Fruit fly (Drosophila melanogaster): ENCODE measurements around the gene CG10979.

CG10979 gene

dm6 chr3R:5833948-5834504 lies 39.5 kb downstream of the CG10979 start:
- TF ChIP-seq fkh (GFP tag; optimal IDR thresholded peaks at IDR 0.05) (no peak), dsx (GFP tag; optimal IDR thresholded peaks at IDR 0.05; ENCODE audit: poor library complexity, severe bottlenecking) (peak; percentile 67), Ets96B (tag; optimal IDR thresholded peaks at IDR 0.05) (peak; percentile 83), CG11902 (GFP tag; optimal IDR thresholded peaks at IDR 0.05) (peak; percentile 91), CG10631 (GFP tag; optimal IDR thresholded peaks at IDR 0.05) (peak; percentile 92), CG1621 (tag; optimal IDR thresholded peaks at IDR 0.05) (peak; percentile 81), CG9139 (GFP tag; optimal IDR thresholded peaks at IDR 0.05) (peak; percentile 41), CG8632 (GFP tag; optimal IDR thresholded peaks at IDR 0.05) (peak; percentile 87), vri (GFP tag; optimal IDR thresholded peaks at IDR 0.05) (peak; percentile 47), esn (GFP tag; optimal IDR thresholded peaks at IDR 0.05) (peak; percentile 93), topi (GFP tag; optimal IDR thresholded peaks at IDR 0.05) (peak; percentile 95), CG4318 (GFP tag; optimal IDR thresholded peaks at IDR 0.05) (peak; percentile 90), CG6163 (GFP tag; IDR thresholded peaks at IDR 0.05) (peak; percentile 97), Sox15 (GFP tag; optimal IDR thresholded peaks at IDR 0.05) (peak; percentile 85), Lpt (GFP tag; optimal IDR thresholded peaks at IDR 0.05) (peak; percentile 91), acj6 (GFP tag; optimal IDR thresholded peaks at IDR 0.05) (peak; percentile 93), CG11294 (GFP tag; IDR thresholded peaks at IDR 0.05) (peak; percentile 89), Eip78C (GFP tag) (peak; percentile 98), CG8319 (GFP tag; optimal IDR thresholded peaks at IDR 0.05) (peak; percentile 90), CG3919 (GFP tag; optimal IDR thresholded peaks at IDR 0.05) (peak; percentile 94), Hr39 (GFP tag; optimal IDR thresholded peaks at IDR 0.05) (peak; percentile 97), Smox (GFP tag; optimal IDR thresholded peaks at IDR 0.05) (peak; percentile 91), svp (GFP tag) (peak; percentile 97), Hr4 (GFP tag; optimal IDR thresholded peaks at IDR 0.05) (peak; percentile 93), OdsH (GFP tag; optimal IDR thresholded peaks at IDR 0.05) (peak; percentile 95), CG31627 (GFP tag; optimal IDR thresholded peaks at IDR 0.05) (peak; percentile 96), Ets21C (GFP tag; optimal IDR thresholded peaks at IDR 0.05) (peak; percentile 92), dac (GFP tag; optimal IDR thresholded peaks at IDR 0.05) (peak; percentile 86), Eip93F (GFP tag; optimal IDR thresholded peaks at IDR 0.05) (peak; percentile 34), Eip75B (GFP tag; optimal IDR thresholded peaks at IDR 0.05) (peak; percentile 92), Hr38 (GFP tag; optimal IDR thresholded peaks at IDR 0.05) (peak; percentile 45), CG3032 (tag; optimal IDR thresholded peaks at IDR 0.05) (peak; percentile 74), salr (GFP tag; optimal IDR thresholded peaks at IDR 0.05) (peak; percentile 69 to 85), cyc (GFP tag; optimal IDR thresholded peaks at IDR 0.05) (peak; percentile 97), lz (GFP tag; optimal IDR thresholded peaks at IDR 0.05) (peak; percentile 94), CG15336 (GFP tag; IDR thresholded peaks at IDR 0.05) (peak; percentile 96), Blimp-1 (GFP tag; optimal IDR thresholded peaks at IDR 0.05) (peak; percentile 69), eg (GFP tag; IDR thresholded peaks at IDR 0.05) (peak; percentile 94), fd59A (GFP tag; optimal IDR thresholded peaks at IDR 0.05) (peak; percentile 84), CG6792 (GFP tag; optimal IDR thresholded peaks at IDR 0.05) (peak; percentile 92), CG16779 (tag; optimal IDR thresholded peaks at IDR 0.05) (peak; percentile 78), CG34406 (GFP tag; optimal IDR thresholded peaks at IDR 0.05) (peak; percentile 91), pdm3 (GFP tag; optimal IDR thresholded peaks at IDR 0.05) (peak; percentile 92), CG7368 (GFP tag; optimal IDR thresholded peaks at IDR 0.05) (peak; percentile 84), Sox14 (GFP tag; optimal IDR thresholded peaks at IDR 0.05) (peak; percentile 93), CG10669 (GFP tag; optimal IDR thresholded peaks at IDR 0.05) (peak; percentile 79), fd85E (GFP tag; optimal IDR thresholded peaks at IDR 0.05) (peak; percentile 76), CG11762 (GFP tag; optimal IDR thresholded peaks at IDR 0.05; ENCODE audit: insufficient read depth) (peak; percentile 84), achi (GFP tag; optimal IDR thresholded peaks at IDR 0.05) (peak; percentile 91), net (GFP tag; optimal IDR thresholded peaks at IDR 0.05) (peak; percentile 91), CG8119 (GFP tag; IDR thresholded peaks at IDR 0.05) (peak; percentile 93), CG6854 (GFP tag; optimal IDR thresholded peaks at IDR 0.05) (no peak)
